Worm (Caenorhabditis elegans) whole organism, dauer: Measurements from ENCODE around the gene crn-2.

Experiments used
- unc-62 ChIP-seq: sonication (generic microtip); optimal IDR thresholded peaks from 2 replicates; lab custom pipeline; 2017; ENCODE audit warnings: missing biosample characterization, missing genetic modification reagents, missing genetic modification characterization

Gene crn-2

DNA sequence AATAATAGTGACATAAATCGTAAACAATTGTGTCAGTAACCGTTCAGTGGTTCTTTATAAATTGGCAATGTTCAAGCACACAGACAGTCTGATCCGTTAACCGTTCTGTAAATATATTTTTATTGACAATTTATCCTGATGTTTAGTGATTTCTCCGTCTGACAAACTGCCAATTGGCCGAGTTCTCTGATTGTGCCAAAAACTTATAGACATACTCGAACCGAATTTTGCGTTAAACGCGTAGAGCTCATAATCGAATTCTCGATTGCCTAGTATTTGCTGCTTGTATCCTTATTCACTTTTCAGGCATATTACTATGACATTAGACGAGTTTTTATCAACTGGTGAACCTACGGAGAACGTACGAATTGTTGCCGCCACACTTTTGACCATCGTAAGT lies 49.8 kb downstream of the crn-2 start, which contains the start of gene srx-117:
Gene srx-117, plus strand, starts transcription at position 301 of the 400 bp plus-strand sequence.
- TF ChIP-seq unc-62 (GFP tag; lab: Kevin White, UChicago), result no peak
